Worm (Caenorhabditis elegans) whole organism, L3 larva: ENCODE results near the gene F40F8.1.

Experiments used
- R02D3.7 ChIP-seq: fragments of 150-350 bp; optimal IDR thresholded peaks from 2 replicates; lab custom pipeline; 2014; ENCODE audit warnings: missing biosample characterization, missing genetic modification characterization
- ZK546.5 ChIP-seq: sonication (generic microtip); optimal IDR thresholded peaks from 2 replicates; lab custom pipeline; 2017; ENCODE audit warnings: missing biosample characterization, missing genetic modification characterization
- aly-2 ChIP-seq: fragments of 150-350 bp; optimal IDR thresholded peaks from 2 replicates; lab custom pipeline; 2014; ENCODE audit warnings: missing biosample characterization, missing genetic modification characterization
- ama-1 ChIP-seq: fragments of 150-350 bp; optimal IDR thresholded peaks from 2 replicates; lab custom pipeline; 2018
- ceh-16 ChIP-seq: sonication (generic microtip); optimal IDR thresholded peaks from 2 replicates; lab custom pipeline; 2017; ENCODE audit warnings: missing biosample characterization, missing genetic modification characterization
- ceh-28 ChIP-seq: fragments of 150-350 bp; optimal IDR thresholded peaks from 2 replicates; lab custom pipeline; 2014; ENCODE audit warnings: missing biosample characterization, missing genetic modification reagents, missing genetic modification characterization
- ceh-82 ChIP-seq: fragments of 150-350 bp; optimal IDR thresholded peaks from 2 replicates; lab custom pipeline; 2014; ENCODE audit warnings: missing biosample characterization, missing genetic modification characterization
- ceh-9 ChIP-seq: sonication (generic microtip); optimal IDR thresholded peaks from 2 replicates; lab custom pipeline; 2018; ENCODE audit warnings: missing biosample characterization, missing genetic modification characterization
- daf-12 ChIP-seq: fragments of 150-350 bp; optimal IDR thresholded peaks from 2 replicates; lab custom pipeline; 2014; ENCODE audit warnings: missing biosample characterization, missing genetic modification reagents, missing genetic modification characterization
- egl-27 ChIP-seq: sonication (generic microtip); optimal IDR thresholded peaks from 4 replicates; lab custom pipeline; 2017; ENCODE audit warnings: missing biosample characterization, missing genetic modification reagents, missing genetic modification characterization
- egl-5 ChIP-seq: fragments of 150-350 bp; optimal IDR thresholded peaks from 2 replicates; lab custom pipeline; 2017; ENCODE audit warnings: missing biosample characterization, missing genetic modification reagents, missing genetic modification characterization, inconsistent platforms
- elt-1 ChIP-seq: fragments of 150-350 bp; optimal IDR thresholded peaks from 2 replicates; lab custom pipeline; 2014; ENCODE audit warnings: missing biosample characterization, missing genetic modification characterization
- elt-2 ChIP-seq: sonication (generic microtip); optimal IDR thresholded peaks from 2 replicates; lab custom pipeline; 2016; ENCODE audit warnings: missing genetic modification reagents, mild to moderate bottlenecking, missing genetic modification characterization, missing compliant biosample characterization
- elt-3 ChIP-seq, 3 experiments: fragments of 150-350 bp in 1 of 3; sonication (generic microtip) in 2 of 3; optimal IDR thresholded peaks; 2 replicates in 2 of 3; 4 replicates in 1 of 3; lab custom pipeline; 2014 to 2017; ENCODE audit warnings: missing biosample characterization in 3 of 3, missing genetic modification characterization in 3 of 3
- eor-1 ChIP-seq, 2 experiments: fragments of 150-350 bp; optimal IDR thresholded peaks; 2 replicates each; lab custom pipeline; 2014 to 2018; ENCODE audit warnings: missing biosample characterization in 2 of 2, missing genetic modification characterization in 2 of 2
- fkh-10 ChIP-seq: sonication (generic microtip); optimal IDR thresholded peaks from 2 replicates; lab custom pipeline; 2017; ENCODE audit warnings: missing biosample characterization, missing genetic modification reagents, missing genetic modification characterization
- fkh-2 ChIP-seq: fragments of 150-350 bp; optimal IDR thresholded peaks from 2 replicates; lab custom pipeline; 2014; ENCODE audit warnings: missing biosample characterization, missing genetic modification reagents, missing genetic modification characterization
- fos-1 ChIP-seq: fragments of 150-350 bp; optimal IDR thresholded peaks from 2 replicates; lab custom pipeline; 2014; ENCODE audit warnings: missing biosample characterization, missing genetic modification characterization
- hmg-11 ChIP-seq: sonication (generic microtip); optimal IDR thresholded peaks from 2 replicates; lab custom pipeline; 2016; ENCODE audit warnings: missing genetic modification characterization, missing compliant biosample characterization
- jun-1 ChIP-seq: fragments of 150-350 bp; optimal IDR thresholded peaks from 2 replicates; lab custom pipeline; 2014; ENCODE audit warnings: missing biosample characterization, missing genetic modification reagents, missing genetic modification characterization
- lin-15B ChIP-seq: fragments of 150-350 bp; optimal IDR thresholded peaks from 2 replicates; lab custom pipeline; 2014; ENCODE audit warnings: missing biosample characterization, missing genetic modification characterization
- lin-39 ChIP-seq: fragments of 150-350 bp; optimal IDR thresholded peaks from 2 replicates; lab custom pipeline; 2018; ENCODE audit warnings: missing biosample characterization, missing genetic modification reagents, missing genetic modification characterization
- lsy-12 ChIP-seq: sonication (generic microtip); optimal IDR thresholded peaks from 2 replicates; lab custom pipeline; 2016; ENCODE audit warnings: mild to moderate bottlenecking, missing genetic modification characterization, missing compliant biosample characterization
- mdl-1 ChIP-seq: fragments of 150-350 bp; optimal IDR thresholded peaks from 2 replicates; lab custom pipeline; 2014; ENCODE audit warnings: missing biosample characterization, missing genetic modification characterization
- mml-1 ChIP-seq: fragments of 150-350 bp; sonication (generic microtip); optimal IDR thresholded peaks from 3 replicates; lab custom pipeline; 2014; ENCODE audit warnings: missing biosample characterization, missing genetic modification characterization
- nfya-1 ChIP-seq: sonication (generic microtip); optimal IDR thresholded peaks from 2 replicates; lab custom pipeline; 2017; ENCODE audit warnings: missing genetic modification characterization, mild to moderate bottlenecking, missing compliant biosample characterization, antibody characterized with exemption, moderate library complexity; ENCODE audit not compliant: insufficient read depth
- nhr-11 ChIP-seq: fragments of 150-350 bp; optimal IDR thresholded peaks from 2 replicates; lab custom pipeline; 2014; ENCODE audit warnings: missing biosample characterization, missing genetic modification characterization
- nhr-12 ChIP-seq: fragments of 150-350 bp; optimal IDR thresholded peaks from 2 replicates; lab custom pipeline; 2014; ENCODE audit warnings: missing biosample characterization, missing genetic modification characterization
- nhr-23 ChIP-seq: fragments of 150-350 bp; optimal IDR thresholded peaks from 2 replicates; lab custom pipeline; 2014; ENCODE audit warnings: missing biosample characterization, missing genetic modification reagents, missing genetic modification characterization
- nhr-237 ChIP-seq: fragments of 150-350 bp; optimal IDR thresholded peaks from 2 replicates; lab custom pipeline; 2014; ENCODE audit warnings: missing biosample characterization, missing genetic modification characterization
- nhr-25 ChIP-seq: sonication (generic microtip); optimal IDR thresholded peaks from 2 replicates; lab custom pipeline; 2017; ENCODE audit warnings: missing biosample characterization, missing genetic modification characterization
- nhr-28 ChIP-seq: fragments of 150-350 bp; optimal IDR thresholded peaks from 2 replicates; lab custom pipeline; 2014; ENCODE audit warnings: missing biosample characterization, missing genetic modification characterization
- nhr-43 ChIP-seq: sonication (generic microtip); optimal IDR thresholded peaks from 2 replicates; lab custom pipeline; 2016; ENCODE audit warnings: mild to moderate bottlenecking, missing genetic modification characterization, missing compliant biosample characterization; ENCODE audit not compliant: poor library complexity, severe bottlenecking
- nhr-67 ChIP-seq: fragments of 150-350 bp; optimal IDR thresholded peaks from 2 replicates; lab custom pipeline; 2014; ENCODE audit warnings: missing biosample characterization, missing genetic modification characterization
- nhr-76 ChIP-seq: fragments of 150-350 bp; sonication (generic microtip); optimal IDR thresholded peaks from 5 replicates; lab custom pipeline; 2014; ENCODE audit warnings: missing biosample characterization, missing genetic modification characterization
- nhr-77 ChIP-seq: fragments of 150-350 bp; optimal IDR thresholded peaks from 2 replicates; lab custom pipeline; 2014; ENCODE audit warnings: missing biosample characterization, missing genetic modification characterization
- pha-4 ChIP-seq: fragments of 150-350 bp; optimal IDR thresholded peaks from 2 replicates; lab custom pipeline; 2014; ENCODE audit warnings: missing biosample characterization, missing genetic modification reagents, missing genetic modification characterization
- pqm-1 ChIP-seq: fragments of 150-350 bp; optimal IDR thresholded peaks from 2 replicates; lab custom pipeline; 2017; ENCODE audit warnings: missing biosample characterization, missing genetic modification characterization, inconsistent platforms
- sea-2 ChIP-seq: fragments of 150-350 bp; sonication (generic microtip); optimal IDR thresholded peaks from 4 replicates; lab custom pipeline; 2014; ENCODE audit warnings: missing biosample characterization, missing genetic modification reagents, missing genetic modification characterization
- skn-1 ChIP-seq: fragments of 150-350 bp; optimal IDR thresholded peaks from 2 replicates; lab custom pipeline; 2014; ENCODE audit warnings: missing biosample characterization, missing genetic modification characterization
- snpc-4 ChIP-seq: fragments of 150-350 bp; optimal IDR thresholded peaks from 2 replicates; lab custom pipeline; 2014; ENCODE audit warnings: missing biosample characterization, missing genetic modification characterization
- tbx-2 ChIP-seq: sonication (generic microtip); optimal IDR thresholded peaks from 2 replicates; lab custom pipeline; 2016; ENCODE audit warnings: mild to moderate bottlenecking, missing genetic modification characterization, missing compliant biosample characterization
- unc-39 ChIP-seq: sonication (generic microtip); optimal IDR thresholded peaks from 4 replicates; lab custom pipeline; 2017; ENCODE audit warnings: missing biosample characterization, missing genetic modification characterization
- unc-62 ChIP-seq: fragments of 150-350 bp; sonication (generic microtip); optimal IDR thresholded peaks from 4 replicates; lab custom pipeline; 2014; ENCODE audit warnings: missing biosample characterization, missing genetic modification reagents, missing genetic modification characterization
- zag-1 ChIP-seq: fragments of 150-350 bp; optimal IDR thresholded peaks from 2 replicates; lab custom pipeline; 2014; ENCODE audit warnings: missing biosample characterization, missing genetic modification characterization
- ztf-11 ChIP-seq: fragments of 150-350 bp; optimal IDR thresholded peaks from 2 replicates; lab custom pipeline; 2014; ENCODE audit warnings: missing biosample characterization, missing genetic modification characterization
- ztf-4 ChIP-seq: fragments of 150-350 bp; optimal IDR thresholded peaks from 2 replicates; lab custom pipeline; 2014; ENCODE audit warnings: missing biosample characterization, missing genetic modification characterization

Gene F40F8.1

DNA sequence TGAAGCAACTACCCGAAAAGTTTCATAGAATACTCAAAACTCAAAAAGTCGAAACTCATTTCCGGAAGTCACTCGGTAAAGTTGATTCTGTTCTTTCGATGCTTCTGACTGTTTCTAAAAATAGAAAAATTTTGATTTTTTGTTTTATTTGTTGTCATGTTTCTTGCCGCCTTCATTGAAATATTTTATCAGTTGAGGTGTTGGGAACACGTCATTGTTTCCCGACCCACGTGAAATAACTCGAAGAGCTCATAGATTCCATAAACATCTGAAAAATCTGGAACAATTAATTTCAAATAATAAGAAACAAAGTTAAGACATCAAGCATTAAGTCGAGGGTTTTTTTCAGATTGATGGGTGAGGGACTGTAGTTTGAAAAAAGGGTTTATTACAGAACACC, 27.5 kb downstream of the F40F8.1 start:
- TF ChIP-seq egl-5 (tag; lab: Kevin White, UChicago), result no peak
- TF ChIP-seq lin-15B (tag; lab: Kevin White, UChicago), result no peak
- no peak for TF ChIP-seq elt-3 (tag; optimal IDR thresholded peaks at IDR 0.05; lab: Kevin White, UChicago)
- peak; percentile 71 for TF ChIP-seq elt-2
- TF ChIP-seq ceh-9 (tag; lab: Kevin White, UChicago), result no peak

DNA sequence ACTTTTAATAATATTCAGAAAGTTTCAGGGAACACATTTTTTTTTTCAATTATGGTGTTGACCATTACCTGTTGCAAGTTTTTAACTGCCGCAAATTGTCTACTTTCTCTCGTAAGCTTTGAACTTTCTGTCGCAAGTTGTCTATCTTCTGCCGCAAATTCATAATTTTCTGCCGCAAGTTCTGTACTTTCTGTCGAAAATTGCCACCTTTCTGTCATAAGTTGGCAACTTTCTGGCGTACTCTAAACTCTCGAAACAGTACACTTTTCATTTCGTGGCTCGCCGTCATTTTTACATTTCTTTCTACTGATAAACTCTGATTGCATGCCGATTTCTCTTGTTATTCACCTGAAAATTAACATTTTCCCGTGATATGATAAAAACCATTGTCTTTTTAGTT, 27.9 kb downstream of the F40F8.1 start:
- TF ChIP-seq elt-2 (peak; percentile 60), nhr-77 (tag; lab: Kevin White, UChicago) (no peak), snpc-4 (tag; lab: Kevin White, UChicago) (no peak)

DNA sequence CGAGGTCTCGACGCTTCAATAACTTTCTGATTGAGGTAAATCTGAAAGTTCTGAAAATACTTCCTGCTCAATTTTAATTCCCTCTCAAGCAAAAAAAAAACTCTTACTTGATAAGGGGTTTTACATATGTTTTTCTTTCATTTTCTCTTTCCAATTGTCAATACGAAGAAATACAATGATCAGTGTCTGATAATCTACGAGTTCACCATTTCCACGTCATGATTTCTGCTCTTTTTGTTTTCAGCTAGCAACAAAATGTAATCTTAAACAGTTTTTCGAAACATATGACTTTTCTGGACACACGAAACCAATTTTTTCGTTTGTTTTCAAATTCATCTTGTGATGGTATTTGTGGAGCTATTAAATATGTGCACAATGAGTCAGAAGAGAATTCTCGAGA, 28.7 kb downstream of the F40F8.1 start:
- no peak for TF ChIP-seq elt-3 (tag; optimal IDR thresholded peaks at IDR 0.05; lab: Kevin White, UChicago)
- TF ChIP-seq pqm-1 (tag; lab: Kevin White, UChicago), result no peak
- TF ChIP-seq elt-2, result peak; percentile 53
- TF ChIP-seq jun-1 (tag; lab: Kevin White, UChicago), result peak; percentile 18
- no peak for TF ChIP-seq unc-62 (GFP tag; lab: Kevin White, UChicago)
- TF ChIP-seq fos-1, result no peak
- TF ChIP-seq pha-4 (tag; lab: Kevin White, UChicago), result peak; percentile 65
- TF ChIP-seq, all 47 proteins: peak for 3

DNA sequence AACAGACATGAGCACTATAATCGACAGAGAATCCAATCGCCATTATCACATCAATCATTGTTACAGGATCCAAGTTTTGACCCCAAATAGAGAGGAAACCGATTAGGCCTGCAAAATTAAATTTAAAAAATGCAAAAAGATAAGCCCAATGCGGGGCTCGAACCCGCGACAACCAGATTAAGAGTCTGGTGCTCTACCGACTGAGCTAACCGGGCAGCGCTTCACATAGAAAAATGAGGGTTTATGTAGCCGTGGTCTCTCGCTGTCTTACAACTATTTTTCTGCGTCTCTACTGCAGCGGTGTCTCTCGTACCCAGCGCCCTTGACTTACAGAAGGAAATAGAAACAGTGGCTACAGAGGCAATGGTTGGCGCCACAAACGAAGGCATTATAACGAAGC, 30.2 kb downstream of the F40F8.1 start:
- no peak for TF ChIP-seq ztf-4 (tag; lab: Kevin White, UChicago)
- TF ChIP-seq egl-5 (tag; lab: Kevin White, UChicago), result no peak
- TF ChIP-seq elt-3 (tag; optimal IDR thresholded peaks at IDR 0.05; lab: Kevin White, UChicago), result no peak
- TF ChIP-seq zag-1 (tag; lab: Kevin White, UChicago), result no peak
- peak; percentile 77 for TF ChIP-seq hmg-11
- peak; percentile 56 for TF ChIP-seq elt-2
- peak; percentile 12 for TF ChIP-seq ceh-82
- TF ChIP-seq nfya-1 (tag; lab: Kevin White, UChicago), result peak; percentile 42
- no peak for TF ChIP-seq fos-1
- no peak for TF ChIP-seq unc-39 (tag; lab: Kevin White, UChicago)
- no peak for TF ChIP-seq ama-1 (lab: Kevin White, UChicago)
- TF ChIP-seq lin-39 (tag; lab: Kevin White, UChicago), result peak; percentile 58
- no peak for TF ChIP-seq ceh-28 (tag; lab: Kevin White, UChicago)
- no peak for TF ChIP-seq nhr-28 (tag; lab: Kevin White, UChicago)
- TF ChIP-seq daf-12 (tag; lab: Kevin White, UChicago), result no peak
- no peak for TF ChIP-seq nhr-12 (tag; lab: Kevin White, UChicago)
- TF ChIP-seq pha-4 (tag; lab: Kevin White, UChicago), result peak; percentile 12
- TF ChIP-seq tbx-2 (tag; lab: Kevin White, UChicago), result no peak
- no peak for TF ChIP-seq nhr-67 (tag; lab: Kevin White, UChicago)
- TF ChIP-seq nhr-11 (tag; lab: Kevin White, UChicago), result no peak
- no peak for TF ChIP-seq aly-2 (tag; lab: Kevin White, UChicago)
- no peak for TF ChIP-seq ztf-11 (tag; lab: Kevin White, UChicago)
- TF ChIP-seq lin-15B (tag; lab: Kevin White, UChicago), result no peak
- TF ChIP-seq egl-27 (tag; lab: Kevin White, UChicago), result no peak
- TF ChIP-seq fkh-10, result no peak
- TF ChIP-seq R02D3.7 (tag; lab: Kevin White, UChicago), result peak; percentile 3
- no peak for TF ChIP-seq ceh-9 (tag; lab: Kevin White, UChicago)
- TF ChIP-seq ceh-16 (tag; lab: Kevin White, UChicago), result no peak
- no peak for TF ChIP-seq skn-1 (tag; lab: Kevin White, UChicago)
- TF ChIP-seq eor-1 (tag; optimal IDR thresholded peaks at IDR 0.05; lab: Kevin White, UChicago), result no peak
- TF ChIP-seq mdl-1 (tag; lab: Kevin White, UChicago), result no peak
- TF ChIP-seq nhr-76 (tag; lab: Kevin White, UChicago), result no peak
- no peak for TF ChIP-seq nhr-23
- peak; percentile 33 for TF ChIP-seq nhr-43 (tag; lab: Kevin White, UChicago)
- no peak for TF ChIP-seq sea-2 (GFP tag; lab: Kevin White, UChicago)
- no peak for TF ChIP-seq nhr-77 (tag; lab: Kevin White, UChicago)
- no peak for TF ChIP-seq elt-1 (tag; lab: Kevin White, UChicago)
- TF ChIP-seq ZK546.5, result no peak
- TF ChIP-seq fkh-2 (tag; lab: Kevin White, UChicago), result no peak
- TF ChIP-seq snpc-4 (tag; lab: Kevin White, UChicago), result peak; percentile 3
- peak; percentile 32 for TF ChIP-seq jun-1 (tag; lab: Kevin White, UChicago)
- TF ChIP-seq nhr-25 (tag; lab: Kevin White, UChicago), result peak; percentile 42
- TF ChIP-seq nhr-237 (tag; lab: Kevin White, UChicago), result no peak
- no peak for TF ChIP-seq mml-1 (tag; lab: Kevin White, UChicago)
- no peak for TF ChIP-seq pqm-1 (tag; lab: Kevin White, UChicago)
- TF ChIP-seq lsy-12 (tag; lab: Kevin White, UChicago), result no peak
- TF ChIP-seq unc-62 (GFP tag; lab: Kevin White, UChicago), result peak; percentile 11
